Fruit fly (Drosophila melanogaster): ENCODE data around the gene CG7017.

The CG7017 gene

dm6 chr3L:20187885-20188570 is 23.9 kb downstream of the CG7017 start, which contains the start of gene Ssk (continued):
- TF ChIP-seq gcm2 (GFP tag; optimal IDR thresholded peaks at IDR 0.05) = no peak
- peak; percentile 98 for TF ChIP-seq grn (GFP tag; optimal IDR thresholded peaks at IDR 0.05)
- TF ChIP-seq sqz (GFP tag; optimal IDR thresholded peaks at IDR 0.05) = no peak
- no peak for TF ChIP-seq tin (GFP tag; optimal IDR thresholded peaks at IDR 0.05)
- no peak for TF ChIP-seq z (GFP tag; IDR thresholded peaks at IDR 0.05)
- TF ChIP-seq CG31441 (GFP tag; IDR thresholded peaks at IDR 0.05) = no peak
- TF ChIP-seq CG17359 (tag; optimal IDR thresholded peaks at IDR 0.05) = no peak
- no peak for TF ChIP-seq lola (GFP tag; optimal IDR thresholded peaks at IDR 0.05)
- no peak for TF ChIP-seq CG12659 (GFP tag; optimal IDR thresholded peaks at IDR 0.05)
- TF ChIP-seq dimm (GFP tag; IDR thresholded peaks at IDR 0.05) = no peak
- 0 out of 2 replicates have a peak, but pooled peaks have one; percentile 9 for TF ChIP-seq MBD-R2 (GFP tag; IDR thresholded peaks at IDR 0.05)
- peak; percentile 90 for TF ChIP-seq exex (tag; optimal IDR thresholded peaks at IDR 0.05)
- TF ChIP-seq CG4730 (GFP tag; IDR thresholded peaks at IDR 0.05) = no peak
- TF ChIP-seq ara (GFP tag; IDR thresholded peaks at IDR 0.05) = no peak
- no peak for TF ChIP-seq Doc3 (GFP tag; IDR thresholded peaks at IDR 0.05; ENCODE audit: partially characterized antibody)
- TF ChIP-seq trh (GFP tag; optimal IDR thresholded peaks at IDR 0.05) = no peak
- no peak; the same call in 1 of the 2 replicates for TF ChIP-seq chm (GFP tag; IDR thresholded peaks at IDR 0.05)
- no peak for TF ChIP-seq CG2678 (tag; optimal IDR thresholded peaks at IDR 0.05)
- no peak for TF ChIP-seq croc (GFP tag; conservative IDR thresholded peaks at IDR 0.05)
- TF ChIP-seq ase (GFP tag; IDR thresholded peaks at IDR 0.05) = no peak
- 0 out of 3 replicates have a peak, but pooled peaks have one; percentile 13 for TF ChIP-seq HLH4C (GFP tag; IDR thresholded peaks at IDR 0.05; ENCODE audit: partially characterized antibody)
- TF ChIP-seq ewg (GFP tag; optimal IDR thresholded peaks at IDR 0.05) = no peak
- TF ChIP-seq Opbp (GFP tag; IDR thresholded peaks at IDR 0.05; ENCODE audit: partially characterized antibody) = no peak
- TF ChIP-seq ems (GFP tag; optimal IDR thresholded peaks at IDR 0.05) = no peak
- TF ChIP-seq CG11504 (tag; optimal IDR thresholded peaks at IDR 0.05) = no peak
- no peak for TF ChIP-seq crol (GFP tag; IDR thresholded peaks at IDR 0.05)
- no peak for TF ChIP-seq CG4424 (GFP tag; optimal IDR thresholded peaks at IDR 0.05)
- no peak for TF ChIP-seq Camta (GFP tag; optimal IDR thresholded peaks at IDR 0.05)
- TF ChIP-seq Hr51 (GFP tag; optimal IDR thresholded peaks at IDR 0.05) = no peak
- TF ChIP-seq fd3F (GFP tag; optimal IDR thresholded peaks at IDR 0.05) = no peak
- TF ChIP-seq CG5180 (GFP tag; optimal IDR thresholded peaks at IDR 0.05) = peak; percentile 7
- no peak for TF ChIP-seq eyg (GFP tag; optimal IDR thresholded peaks at IDR 0.05)
- TF ChIP-seq luna (GFP tag; optimal IDR thresholded peaks at IDR 0.05) = no peak
- TF ChIP-seq CkIIα-i1 (GFP tag; IDR thresholded peaks at IDR 0.05) = no peak
- TF ChIP-seq Rx (GFP tag; IDR thresholded peaks at IDR 0.05) = no peak
- no peak for TF ChIP-seq gt (GFP tag; IDR thresholded peaks at IDR 0.05)
- no peak for TF ChIP-seq Hey (tag; optimal IDR thresholded peaks at IDR 0.05)
- no peak for TF ChIP-seq Dad (GFP tag; optimal IDR thresholded peaks at IDR 0.05)
- TF ChIP-seq Eip74EF (GFP tag; optimal IDR thresholded peaks at IDR 0.05) = peak in 1 of 2 experiments; percentile 22
- no peak for TF ChIP-seq da (GFP tag; optimal IDR thresholded peaks at IDR 0.05)
- peak; percentile 90 for TF ChIP-seq sd (tag; optimal IDR thresholded peaks at IDR 0.05)
- no peak for TF ChIP-seq jing (GFP tag; optimal IDR thresholded peaks at IDR 0.05)
- TF ChIP-seq inv (GFP tag; IDR thresholded peaks at IDR 0.05; ENCODE audit: partially characterized antibody) = no peak
- no peak for TF ChIP-seq CG14965 (GFP tag; optimal IDR thresholded peaks at IDR 0.05; ENCODE audit: borderline replicate concordance)
- TF ChIP-seq CG14710 (tag; optimal IDR thresholded peaks at IDR 0.05) = no peak
- TF ChIP-seq hkb (optimal IDR thresholded peaks at IDR 0.05) = no peak
- 0 out of 2 replicates have a peak, but pooled peaks have one; percentile 27 for TF ChIP-seq hkb (GFP tag; IDR thresholded peaks at IDR 0.05)
- TF ChIP-seq pnt (GFP tag; optimal IDR thresholded peaks at IDR 0.05) = no peak
- no peak for TF ChIP-seq hbn (GFP tag; IDR thresholded peaks at IDR 0.05; ENCODE audit: partially characterized antibody)

Data from whole organism, embryonic.